Worm (Caenorhabditis elegans) whole organism, early embryonic: ENCODE data around the gene H04M03.3.
A peak's percentile ranks its signal among the peaks of the same experiment; 100 is the strongest.

Source experiments
- aly-1 ChIP-seq: sonication (generic microtip); optimal IDR thresholded peaks from 2 replicates; lab custom pipeline; 2016; ENCODE audit warnings: missing genetic modification characterization, missing compliant biosample characterization
- flt-1 ChIP-seq: fragments of 200-800 bp; sonication (Bioruptor generic); IDR thresholded peaks from 2 replicates; pipeline ENCODE4 v1.3.6; 2022; ENCODE audit warnings: missing genetic modification characterization, missing compliant biosample characterization

The H04M03.3 gene

ce11 chrIV:5941236-5941976 is 50.0 kb downstream of the H04M03.3 start, which contains the start of gene pfkb-1.2:
Gene pfkb-1.2 (plus strand): TSS chrIV:5941926.
- TF ChIP-seq aly-1 (tag; lab: Kevin White, UChicago) (peak; percentile 14), flt-1 (GFP tag; lab: Robert Waterston, UW) (no peak)
